Worm (Caenorhabditis elegans) whole organism, early embryonic: ENCODE data around the gene C01G5.5.

Experiments used
- F13C5.2 ChIP-seq: sonication (generic microtip); optimal IDR thresholded peaks from 2 replicates; lab custom pipeline; 2017; ENCODE audit warnings: mild to moderate bottlenecking, missing genetic modification characterization, inconsistent platforms, missing compliant biosample characterization
- ama-1 ChIP-seq: fragments of 150-350 bp; optimal IDR thresholded peaks from 2 replicates; lab custom pipeline; 2014
- ceh-13 ChIP-seq: fragments of 200-800 bp; sonication (Bioruptor generic); optimal IDR thresholded peaks from 2 replicates; lab custom pipeline; 2018; ENCODE audit warnings: mild to moderate bottlenecking, missing genetic modification characterization, missing compliant biosample characterization
- flt-1 ChIP-seq: fragments of 200-800 bp; sonication (Bioruptor generic); IDR thresholded peaks from 2 replicates; pipeline ENCODE4 v1.3.6; 2022; ENCODE audit warnings: missing genetic modification characterization, missing compliant biosample characterization
- pes-1 ChIP-seq: fragments of 200-800 bp; sonication (Bioruptor generic); IDR thresholded peaks from 2 replicates; pipeline ENCODE4 v1.3.6; 2022; ENCODE audit warnings: missing genetic modification reagents, missing genetic modification characterization, missing compliant biosample characterization
- tbx-11 ChIP-seq: fragments of 200-800 bp; sonication (Bioruptor generic); IDR thresholded peaks from 2 replicates; pipeline ENCODE4 v1.3.6; 2022; ENCODE audit warnings: missing genetic modification characterization, missing compliant biosample characterization

DNA sequence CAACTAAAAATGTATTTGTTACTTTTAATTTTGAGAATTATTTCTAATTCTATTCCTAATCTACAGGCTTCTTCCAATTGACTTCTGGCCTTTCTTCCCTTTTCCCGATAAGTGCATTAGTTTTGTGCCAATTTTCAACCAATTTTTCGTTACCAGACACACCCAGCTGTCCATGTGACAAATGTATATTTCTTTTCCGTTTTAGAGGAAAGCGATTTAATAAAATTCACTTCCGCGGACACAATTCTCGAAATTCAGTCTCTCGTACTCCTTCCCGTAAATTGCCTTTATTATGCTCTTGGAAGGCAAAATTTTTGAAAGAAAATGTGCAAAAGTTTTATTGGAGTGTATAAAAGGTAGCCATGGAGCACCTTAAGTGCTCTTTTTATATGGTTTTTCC, 18.6 kb downstream of the C01G5.5 start:
- TF ChIP-seq flt-1 (GFP tag; lab: Robert Waterston, UW), result no peak
- TF ChIP-seq pes-1 (GFP tag; lab: Robert Waterston, UW), result no peak
- TF ChIP-seq F13C5.2 (tag; lab: Kevin White, UChicago), result no peak
- TF ChIP-seq ceh-13 (GFP tag; lab: Kevin White, UChicago), result no peak
- TF ChIP-seq ama-1 (lab: Kevin White, UChicago), result no peak
- TF ChIP-seq tbx-11 (GFP tag; lab: Robert Waterston, UW), result no peak
